Fruit fly (Drosophila melanogaster) whole organism: ENCODE results near the gene lectin-22C.

ENCODE experiments used
- CG8478 ChIP-seq: fragments of >200 bp; optimal IDR thresholded peaks from 2 replicates; lab custom pipeline; 2018; ENCODE audit warnings: inconsistent platforms
- Dll ChIP-seq: fragments of >200 bp; optimal IDR thresholded peaks from 2 replicates; lab custom pipeline; 2017
- EcR ChIP-seq, 2 experiments: fragments of >200 bp; optimal IDR thresholded peaks; 2 replicates each; lab custom pipeline; 2017; ENCODE audit warnings: missing biosample characterization in 2 of 2, missing genetic modification characterization in 2 of 2, missing genetic modification reagents in 2 of 2
- pan ChIP-seq: fragments of >200 bp; optimal IDR thresholded peaks from 2 replicates; lab custom pipeline; 2017
- psq ChIP-seq: fragments of >200 bp; optimal IDR thresholded peaks from 2 replicates; lab custom pipeline; 2017
- usp ChIP-seq: fragments of >200 bp; optimal IDR thresholded peaks from 2 replicates; lab custom pipeline; 2017; ENCODE audit warnings: missing biosample characterization, missing genetic modification characterization, mixed read lengths

The lectin-22C gene

dm6 chr2L:2037165-2037550, at the start of gene lectin-22C:
Gene lectin-22C (minus strand): TSS chr2L:2037265.
- no peak for TF ChIP-seq EcR (GFP tag; optimal IDR thresholded peaks at IDR 0.05; lab: Kevin White, UChicago)
- TF ChIP-seq CG8478 (lab: Kevin White, UChicago), result no peak
- no peak for TF ChIP-seq usp
- no peak for TF ChIP-seq Dll
- no peak for TF ChIP-seq pan
- TF ChIP-seq psq, result no peak

- TF ChIP-seq usp (no peak), pan (no peak), CG8478 (lab: Kevin White, UChicago) (no peak), EcR (GFP tag; optimal IDR thresholded peaks at IDR 0.05; lab: Kevin White, UChicago) (no peak)
Observed at dm6 chr2L:2084349-2084748, 47.3 kb upstream of the lectin-22C start.

- TF ChIP-seq psq (no peak), CG8478 (lab: Kevin White, UChicago) (no peak), EcR (GFP tag; optimal IDR thresholded peaks at IDR 0.05; lab: Kevin White, UChicago) (no peak), Dll (no peak), usp (no peak), pan (no peak)
Observed at dm6 chr2L:2079619-2080018, 42.6 kb upstream of the lectin-22C start, which contains the start of gene CG12674. Gene CG12674 (plus strand): TSS chr2L:2079919.

- TF ChIP-seq CG8478 (lab: Kevin White, UChicago) (no peak), usp (no peak), pan (no peak), EcR (GFP tag; optimal IDR thresholded peaks at IDR 0.05; lab: Kevin White, UChicago) (no peak), psq (no peak), Dll (no peak)
Observed at dm6 chr2L:2072970-2073369, 35.9 kb upstream of the lectin-22C start.

- TF ChIP-seq psq (no peak), pan (no peak), Dll (no peak), CG8478 (lab: Kevin White, UChicago) (no peak), EcR (GFP tag; optimal IDR thresholded peaks at IDR 0.05; lab: Kevin White, UChicago) (no peak), usp (no peak)
Observed at dm6 chr2L:2054289-2054688, 17.2 kb upstream of the lectin-22C start, which contains the start of gene Or22c. Gene Or22c (plus strand): TSS chr2L:2054589.

dm6 chr2L:2045265-2045664, 8.2 kb upstream of the lectin-22C start, which contains the start of gene Kebab:
Gene Kebab (plus strand): TSS chr2L:2045494.
- no peak for TF ChIP-seq usp
- TF ChIP-seq Dll, result no peak
- no peak for TF ChIP-seq EcR (GFP tag; optimal IDR thresholded peaks at IDR 0.05; lab: Kevin White, UChicago)
- no peak for TF ChIP-seq psq

dm6 chr2L:2044826-2045225, 7.8 kb upstream of the lectin-22C start:
- no peak for TF ChIP-seq EcR (GFP tag; optimal IDR thresholded peaks at IDR 0.05; lab: Kevin White, UChicago)
- TF ChIP-seq CG8478 (lab: Kevin White, UChicago), result no peak
- TF ChIP-seq psq, result no peak
- no peak for TF ChIP-seq pan
- TF ChIP-seq usp, result no peak
- TF ChIP-seq Dll, result no peak

dm6 chr2L:2042072-2042471, 5.0 kb upstream of the lectin-22C start:
- TF ChIP-seq pan (no peak), psq (no peak), EcR (GFP tag; optimal IDR thresholded peaks at IDR 0.05; lab: Kevin White, UChicago) (no peak), Dll (no peak), usp (no peak), CG8478 (lab: Kevin White, UChicago) (no peak)

- no peak for TF ChIP-seq psq
- no peak for TF ChIP-seq CG8478 (lab: Kevin White, UChicago)
- no peak for TF ChIP-seq EcR (GFP tag; optimal IDR thresholded peaks at IDR 0.05; lab: Kevin White, UChicago)
- no peak for TF ChIP-seq Dll
- TF ChIP-seq usp, result no peak
- no peak for TF ChIP-seq pan
Observed at dm6 chr2L:2039458-2039857, 2.4 kb upstream of the lectin-22C start.

dm6 chr2L:2038956-2039263, 1.8 kb upstream of the lectin-22C start:
- TF ChIP-seq usp, result no peak

- no peak for TF ChIP-seq usp
- no peak for TF ChIP-seq EcR (GFP tag; optimal IDR thresholded peaks at IDR 0.05; lab: Kevin White, UChicago)
- TF ChIP-seq Dll, result no peak
- TF ChIP-seq pan, result no peak
- TF ChIP-seq CG8478 (lab: Kevin White, UChicago), result no peak
Observed at dm6 chr2L:2038253-2038955, 1.3 kb upstream of the lectin-22C start.

- no peak for TF ChIP-seq pan
- peak; percentile 49 for TF ChIP-seq CG8478 (lab: Kevin White, UChicago)
Observed at dm6 chr2L:2037551-2038252, 637 bp upstream of the lectin-22C start.

dm6 chr2L:2035941-2036340, 1.1 kb downstream of the lectin-22C start, which contains the start of gene CG42296:
Gene CG42296 (minus strand): TSS chr2L:2036041.
- TF ChIP-seq psq (no peak), CG8478 (lab: Kevin White, UChicago) (no peak), EcR (GFP tag; optimal IDR thresholded peaks at IDR 0.05; lab: Kevin White, UChicago) (no peak), pan (no peak), Dll (no peak), usp (no peak)

dm6 chr2L:2032076-2032475, 5.0 kb downstream of the lectin-22C start:
- TF ChIP-seq usp (no peak), CG8478 (lab: Kevin White, UChicago) (no peak), EcR (GFP tag; optimal IDR thresholded peaks at IDR 0.05; lab: Kevin White, UChicago) (no peak), psq (no peak), Dll (no peak), pan (no peak)
